Fruit fly (Drosophila melanogaster): ENCODE measurements around the gene CG11162.
A peak's percentile ranks its signal among the peaks of the same experiment; 100 is the strongest.

Gene CG11162

dm6 chrX:13634254-13634999 is 42.3 kb upstream of the CG11162 start (continued):
- no peak for TF ChIP-seq CG3838 (GFP tag; optimal IDR thresholded peaks at IDR 0.05)
- peak; percentile 8 for TF ChIP-seq CG8944 (GFP tag; optimal IDR thresholded peaks at IDR 0.05)
- no peak for TF ChIP-seq h (optimal IDR thresholded peaks at IDR 0.05)
- TF ChIP-seq so (GFP tag; IDR thresholded peaks at IDR 0.05), result peak; percentile 64; the same call in 1 of the 3 replicates
- TF ChIP-seq CG10543 (GFP tag; optimal IDR thresholded peaks at IDR 0.05), result peak; percentile 89
- TF ChIP-seq D19A (tag; optimal IDR thresholded peaks at IDR 0.05), result peak; percentile 90
- TF ChIP-seq CG9437 (GFP tag; optimal IDR thresholded peaks at IDR 0.05), result no peak
- peak; percentile 44; the same call in 1 of the 3 replicates for TF ChIP-seq otp (GFP tag; IDR thresholded peaks at IDR 0.05)
- peak; percentile 57 for TF ChIP-seq BtbVII (GFP tag; optimal IDR thresholded peaks at IDR 0.05)
- no peak for TF ChIP-seq emc (GFP tag; optimal IDR thresholded peaks at IDR 0.05)
- peak; percentile 65 for TF ChIP-seq Meics (GFP tag; optimal IDR thresholded peaks at IDR 0.05)
- peak; percentile 14 for TF ChIP-seq CG9609 (GFP tag; optimal IDR thresholded peaks at IDR 0.05)
- TF ChIP-seq sug (tag; optimal IDR thresholded peaks at IDR 0.05), result peak; percentile 63
- peak in 1 of 2 experiments; percentile 38 for TF ChIP-seq tll (GFP tag; optimal IDR thresholded peaks at IDR 0.05)
- peak; percentile 36 for TF ChIP-seq cg (GFP tag; optimal IDR thresholded peaks at IDR 0.05)
- TF ChIP-seq Oaz (GFP tag; IDR thresholded peaks at IDR 0.05), result no peak
- TF ChIP-seq CG15514 (GFP tag; optimal IDR thresholded peaks at IDR 0.05), result peak; percentile 55
- TF ChIP-seq CG17568 (GFP tag; optimal IDR thresholded peaks at IDR 0.05), result peak; percentile 69
- TF ChIP-seq CG13624 (GFP tag; optimal IDR thresholded peaks at IDR 0.05), result peak; percentile 51
- no peak for TF ChIP-seq Optix (GFP tag; IDR thresholded peaks at IDR 0.05)
- TF ChIP-seq YL-1 (GFP tag; optimal IDR thresholded peaks at IDR 0.05), result peak; percentile 39
- no peak for TF ChIP-seq sna (GFP tag; IDR thresholded peaks at IDR 0.05; ENCODE audit: partially characterized antibody)
- no peak for TF ChIP-seq CG1603 (tag; optimal IDR thresholded peaks at IDR 0.05)
- no peak for TF ChIP-seq br (optimal IDR thresholded peaks at IDR 0.05)
- peak; percentile 33; the same call in 1 of the 2 replicates for TF ChIP-seq E2f2 (GFP tag; IDR thresholded peaks at IDR 0.05)
- peak; percentile 39; the same call in 1 of the 2 replicates for TF ChIP-seq Ptx1 (GFP tag; IDR thresholded peaks at IDR 0.05)
- TF ChIP-seq crp (GFP tag; optimal IDR thresholded peaks at IDR 0.05), result no peak
- TF ChIP-seq CG11456 (GFP tag; IDR thresholded peaks at IDR 0.05), result 0 out of 3 replicates have a peak, but pooled peaks have one; percentile 34
- TF ChIP-seq CG9727 (GFP tag; optimal IDR thresholded peaks at IDR 0.05), result peak; percentile 49
- TF ChIP-seq Nf-YB (GFP tag; optimal IDR thresholded peaks at IDR 0.05), result peak; percentile 24
- TF ChIP-seq CG2129 (GFP tag; IDR thresholded peaks at IDR 0.05; ENCODE audit: partially characterized antibody), result no peak
- no peak for TF ChIP-seq aop (GFP tag; IDR thresholded peaks at IDR 0.05)
- TF ChIP-seq CG12219 (GFP tag; optimal IDR thresholded peaks at IDR 0.05), result peak; percentile 13
- no peak for TF ChIP-seq jigr1 (GFP tag; IDR thresholded peaks at IDR 0.05)
- peak; percentile 18 for TF ChIP-seq CG18262 (tag; optimal IDR thresholded peaks at IDR 0.05)
- TF ChIP-seq gfzf (GFP tag; optimal IDR thresholded peaks at IDR 0.05), result no peak
- TF ChIP-seq CG6765 (GFP tag; optimal IDR thresholded peaks at IDR 0.05), result peak; percentile 65
- TF ChIP-seq Hey (tag; optimal IDR thresholded peaks at IDR 0.05), result peak; percentile 59
- TF ChIP-seq CG1792 (GFP tag; optimal IDR thresholded peaks at IDR 0.05), result peak; percentile 30
- no peak for TF ChIP-seq trh (GFP tag; optimal IDR thresholded peaks at IDR 0.05)
- TF ChIP-seq CG32772 (GFP tag; IDR thresholded peaks at IDR 0.05), result no peak
- TF ChIP-seq gem (tag; optimal IDR thresholded peaks at IDR 0.05), result peak; percentile 33
- TF ChIP-seq Scr (GFP tag; IDR thresholded peaks at IDR 0.05; ENCODE audit: partially characterized antibody), result no peak
- TF ChIP-seq MESR4 (GFP tag; optimal IDR thresholded peaks at IDR 0.05), result no peak
- TF ChIP-seq CrebB (tag; optimal IDR thresholded peaks at IDR 0.05), result peak; percentile 33
- TF ChIP-seq Bgb (GFP tag; IDR thresholded peaks at IDR 0.05; ENCODE audit: partially characterized antibody), result no peak
- TF ChIP-seq mirr (GFP tag; optimal IDR thresholded peaks at IDR 0.05), result peak; percentile 90
- TF ChIP-seq Six4 (GFP tag; optimal IDR thresholded peaks at IDR 0.05), result no peak
- TF ChIP-seq crol (GFP tag; IDR thresholded peaks at IDR 0.05), result no peak
